Fruit fly (Drosophila melanogaster): ENCODE measurements around the gene CG32547.
A peak's percentile ranks its signal among the peaks of the same experiment; 100 is the strongest.

CG32547 gene

DNA sequence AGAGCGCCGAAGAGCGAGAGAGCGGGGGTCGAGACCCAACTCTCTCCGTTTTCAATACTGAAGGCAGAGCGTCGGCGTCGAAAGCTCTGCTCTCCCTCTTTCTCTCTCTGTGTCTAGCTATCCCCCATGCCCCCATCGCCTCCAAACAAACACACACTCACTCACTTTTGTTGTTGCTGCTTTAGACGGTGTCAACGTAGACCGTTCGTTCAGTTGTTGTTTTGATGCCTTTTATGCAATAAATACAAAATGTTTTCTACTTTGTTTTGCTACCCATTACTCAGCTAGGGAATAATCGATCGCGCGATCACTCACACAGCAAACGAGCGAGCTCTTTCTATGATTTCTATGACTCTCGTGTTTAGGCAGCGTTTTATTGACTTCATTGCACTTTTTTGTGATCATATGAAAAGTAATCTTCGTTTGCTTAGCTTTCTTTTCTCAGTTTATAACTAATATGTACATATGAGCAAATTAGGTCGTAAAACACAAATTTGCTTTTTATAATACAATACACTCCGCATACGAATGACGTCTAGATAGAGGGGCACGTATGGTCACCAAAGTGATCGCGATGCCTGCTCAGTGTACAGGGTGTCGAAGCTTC is 74.6 kb downstream of the CG32547 start (continued):
- TF ChIP-seq eg (GFP tag; IDR thresholded peaks at IDR 0.05): peak; percentile 43; the same call in 1 of the 3 replicates
- TF ChIP-seq CG15336 (GFP tag; IDR thresholded peaks at IDR 0.05): peak; percentile 39

DNA sequence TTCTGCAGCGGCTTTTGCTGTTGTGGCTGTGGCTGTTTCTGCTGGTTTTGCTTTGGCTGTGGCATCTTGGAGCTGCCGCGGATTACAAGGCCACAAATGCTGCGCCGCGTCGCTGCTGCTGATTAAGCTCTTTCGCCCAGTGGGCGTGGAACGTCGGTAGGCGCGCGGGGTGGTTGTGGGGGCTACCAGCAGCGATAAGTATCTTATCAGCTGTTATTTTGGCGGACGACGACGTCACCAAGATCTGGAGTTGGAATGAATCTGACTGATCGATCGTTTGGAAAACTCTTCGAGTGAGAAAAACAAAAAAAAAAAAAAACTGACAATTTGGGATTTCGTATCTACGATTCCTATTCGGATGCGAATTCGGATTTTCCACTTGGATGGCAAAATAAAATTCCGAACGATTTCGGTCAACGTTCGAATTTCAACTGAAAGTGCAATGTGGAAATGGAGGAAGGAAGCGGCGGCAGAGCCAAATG is 75.1 kb downstream of the CG32547 start:
- no peak for TF ChIP-seq CG6854 (GFP tag; optimal IDR thresholded peaks at IDR 0.05)
- TF ChIP-seq svp (GFP tag): peak; percentile 93

DNA sequence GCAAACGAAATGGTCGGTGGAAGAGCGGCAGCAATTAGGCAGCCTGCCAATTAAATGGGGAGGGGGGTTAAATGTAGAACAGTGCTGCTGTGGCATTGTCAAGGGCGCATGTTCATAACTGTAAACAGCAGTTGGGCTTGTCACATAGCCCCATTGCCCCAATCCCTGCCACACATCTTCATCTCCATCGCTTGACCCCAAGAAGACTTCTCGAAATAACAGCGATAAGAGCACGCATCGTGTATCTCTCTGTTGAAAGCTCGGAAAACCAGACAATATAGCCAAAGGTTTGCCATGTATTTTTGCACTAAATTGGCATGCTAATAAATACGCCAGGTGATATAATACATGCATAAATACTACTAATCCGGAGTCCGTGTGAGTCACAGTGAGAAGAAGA is 76.7 kb downstream of the CG32547 start:
- TF ChIP-seq dsx (GFP tag; optimal IDR thresholded peaks at IDR 0.05; ENCODE audit: poor library complexity, severe bottlenecking) (no peak), svp (GFP tag) (peak; percentile 95)

DNA sequence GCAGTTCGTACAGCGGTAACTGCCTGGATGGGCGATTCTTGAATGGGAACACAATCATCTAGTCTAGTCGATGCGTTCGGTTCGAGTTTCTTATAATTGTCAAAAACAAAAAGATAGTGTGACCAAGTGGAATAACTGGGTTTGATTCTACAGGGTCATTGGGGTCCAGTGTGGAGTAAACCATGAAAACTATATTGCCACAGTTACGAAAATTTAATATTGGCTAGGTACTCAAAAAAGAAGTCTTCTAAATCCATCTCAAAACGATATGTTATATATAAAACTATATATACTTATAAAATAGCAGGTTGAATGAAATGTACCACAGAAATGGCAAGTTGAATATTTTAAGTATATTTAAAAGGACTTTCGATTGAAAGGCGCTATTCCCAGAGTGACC is 79.3 kb downstream of the CG32547 start, which contains the start of gene CG34328:
Gene CG34328 (minus strand): TSS at position 101 of the 400 bp plus-strand sequence.
- TF ChIP-seq CG8319 (GFP tag; optimal IDR thresholded peaks at IDR 0.05): no peak
- TF ChIP-seq spab (GFP tag; optimal IDR thresholded peaks at IDR 0.05): no peak

DNA sequence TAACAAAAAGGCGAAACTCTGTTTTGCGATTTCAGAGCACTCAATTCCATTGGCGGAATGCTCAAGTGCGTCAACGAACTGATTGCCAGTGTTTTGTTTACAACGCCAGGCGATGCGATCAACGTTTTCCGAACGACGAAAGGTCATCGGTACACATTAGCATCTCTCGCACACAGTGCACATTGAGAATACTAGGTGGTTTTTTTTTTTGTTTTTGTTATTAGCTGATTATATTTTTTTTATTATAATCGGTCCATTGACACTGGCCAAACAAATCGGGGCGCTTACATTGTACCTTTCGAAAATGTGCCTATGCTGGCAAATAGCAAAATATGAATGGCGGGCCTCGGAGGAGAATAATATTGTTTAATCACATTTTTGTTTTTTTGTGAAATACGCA is 84.1 kb downstream of the CG32547 start:
- TF ChIP-seq CG8632 (GFP tag; optimal IDR thresholded peaks at IDR 0.05) (no peak), acj6 (GFP tag; optimal IDR thresholded peaks at IDR 0.05) (no peak), CG6163 (GFP tag; IDR thresholded peaks at IDR 0.05) (no peak), OdsH (GFP tag; optimal IDR thresholded peaks at IDR 0.05) (no peak), eg (GFP tag; IDR thresholded peaks at IDR 0.05) (0 out of 3 replicates have a peak, but pooled peaks have one; percentile 15), svp (GFP tag) (peak; percentile 94), Lpt (GFP tag; optimal IDR thresholded peaks at IDR 0.05) (no peak), Hr39 (GFP tag; optimal IDR thresholded peaks at IDR 0.05) (no peak), CG6276 (GFP tag; optimal IDR thresholded peaks at IDR 0.05) (no peak), pdm3 (GFP tag; optimal IDR thresholded peaks at IDR 0.05) (no peak), vri (GFP tag; optimal IDR thresholded peaks at IDR 0.05) (no peak), CG6808 (GFP tag; optimal IDR thresholded peaks at IDR 0.05) (no peak), Ets96B (tag; optimal IDR thresholded peaks at IDR 0.05) (no peak)

Data from whole organism, prepupa.